Worm (Caenorhabditis elegans): ENCODE results near the gene F10E7.2.

DNA sequence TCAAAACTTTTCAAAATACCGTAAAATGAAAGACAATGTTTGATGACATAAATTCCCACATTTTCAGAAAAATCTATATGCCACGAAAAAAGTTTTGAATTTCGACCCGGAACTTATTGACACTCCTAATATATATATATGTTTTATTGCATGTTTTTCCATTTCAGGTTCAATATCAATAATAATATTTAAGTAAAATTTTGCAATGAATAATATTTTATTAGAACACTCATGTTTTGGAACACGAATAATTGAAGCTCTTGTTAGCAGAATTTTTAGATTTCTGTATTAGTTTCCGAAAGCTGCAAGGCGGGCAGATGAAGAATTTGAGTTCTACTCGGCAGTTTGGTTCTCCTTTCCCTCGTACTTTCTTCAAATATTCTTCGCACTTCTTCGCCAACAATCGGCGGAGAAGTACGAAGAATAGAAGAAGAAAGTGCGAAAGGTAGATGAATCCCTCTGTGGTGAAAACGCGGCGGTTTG is 28.7 kb upstream of the F10E7.2 start, which contains the start of gene T02G5.3:
- TF ChIP-seq B0035.1 (tag; optimal IDR thresholded peaks at IDR 0.05) (no peak), F39B2.1 (GFP tag; IDR thresholded peaks at IDR 0.05) (no peak), ama-1 (optimal IDR thresholded peaks at IDR 0.05) (no peak), ama-1 (GFP tag; optimal IDR thresholded peaks at IDR 0.05) (no peak), F10E7.11 (tag; optimal IDR thresholded peaks at IDR 0.05) (no peak), pha-4 (tag; optimal IDR thresholded peaks at IDR 0.05) (no peak)
